Fruit fly (Drosophila melanogaster) whole organism, embryonic: ENCODE measurements around the gene Sfxn2.

ENCODE experiments used
- Atf-2 ChIP-seq: fragments of 200-800 bp; sonication (Bioruptor generic); optimal IDR thresholded peaks from 2 replicates; lab custom pipeline; 2016; ENCODE audit warnings: missing biosample characterization, missing genetic modification characterization
- Blimp-1 ChIP-seq: fragments of 200-800 bp; sonication (Bioruptor generic); optimal IDR thresholded peaks from 3 replicates; lab custom pipeline; 2018; ENCODE audit warnings: missing biosample characterization, missing genetic modification characterization, mild to moderate bottlenecking, moderate library complexity, missing genetic modification reagents
- BtbVII ChIP-seq: fragments of 200-800 bp; sonication (Bioruptor generic); optimal IDR thresholded peaks from 3 replicates; lab custom pipeline; 2017; ENCODE audit warnings: missing biosample characterization, mild to moderate bottlenecking, missing genetic modification characterization
- Bteb2 ChIP-seq: fragments of 200-800 bp; sonication (Bioruptor generic); optimal IDR thresholded peaks from 2 replicates; lab custom pipeline; 2016; ENCODE audit warnings: missing biosample characterization, missing genetic modification characterization
- CG10366 ChIP-seq: fragments of 200-800 bp; sonication (Bioruptor generic); IDR thresholded peaks from 2 replicates; pipeline ENCODE4 v1.3.6; 2022; ENCODE audit warnings: missing biosample characterization, missing genetic modification characterization
- CG11247 ChIP-seq: fragments of 200-800 bp; sonication (Bioruptor generic); IDR thresholded peaks from 2 replicates; pipeline ENCODE4 v1.3.6; 2022; ENCODE audit warnings: missing biosample characterization, missing genetic modification characterization
- CG11398 ChIP-seq: fragments of 200-800 bp; sonication (Bioruptor generic); optimal IDR thresholded peaks from 2 replicates; lab custom pipeline; 2016; ENCODE audit warnings: missing biosample characterization, missing genetic modification characterization
- CG11456 ChIP-seq: fragments of 200-800 bp; sonication (Bioruptor generic); IDR thresholded peaks from 3 replicates; pipeline ENCODE4 v1.3.6; 2022; ENCODE audit warnings: missing biosample characterization, missing genetic modification characterization
- CG12104 ChIP-seq: fragments of 200-800 bp; sonication (Bioruptor generic); optimal IDR thresholded peaks from 3 replicates; lab custom pipeline; 2016; ENCODE audit warnings: missing biosample characterization, missing genetic modification characterization
- CG12391 ChIP-seq: fragments of 200-800 bp; sonication (Bioruptor generic); optimal IDR thresholded peaks from 3 replicates; lab custom pipeline; 2018; ENCODE audit warnings: missing biosample characterization, mild to moderate bottlenecking, missing genetic modification characterization, moderate library complexity
- CG12942 ChIP-seq: fragments of 200-800 bp; sonication (Bioruptor generic); optimal IDR thresholded peaks from 3 replicates; lab custom pipeline; 2016; ENCODE audit warnings: missing biosample characterization, missing genetic modification characterization
- CG14014 ChIP-seq: fragments of 200-800 bp; sonication (Bioruptor generic); IDR thresholded peaks from 2 replicates; pipeline ENCODE4 v1.3.6; 2022; ENCODE audit warnings: missing biosample characterization, missing genetic modification characterization
- CG14710 ChIP-seq: fragments of 200-800 bp; sonication (Bioruptor generic); optimal IDR thresholded peaks from 3 replicates; lab custom pipeline; 2019; ENCODE audit warnings: missing biosample characterization, mild to moderate bottlenecking, missing genetic modification characterization, moderate library complexity
- CG15479 ChIP-seq: fragments of 200-800 bp; sonication (Bioruptor generic); optimal IDR thresholded peaks from 3 replicates; lab custom pipeline; 2019; ENCODE audit warnings: missing biosample characterization, mild to moderate bottlenecking, missing genetic modification characterization, moderate library complexity
- CG16779 ChIP-seq: fragments of 200-800 bp; sonication (Bioruptor generic); IDR thresholded peaks from 2 replicates; pipeline ENCODE4 v1.3.6; 2022; ENCODE audit warnings: missing biosample characterization, missing genetic modification characterization
- CG16815 ChIP-seq: fragments of 200-800 bp; sonication (Bioruptor generic); optimal IDR thresholded peaks from 3 replicates; lab custom pipeline; 2017; ENCODE audit warnings: missing biosample characterization, mild to moderate bottlenecking, missing genetic modification characterization
- CG16863 ChIP-seq: fragments of 200-800 bp; sonication (Bioruptor generic); optimal IDR thresholded peaks from 3 replicates; lab custom pipeline; 2016; ENCODE audit warnings: missing biosample characterization, missing genetic modification characterization
- CG18764 ChIP-seq: fragments of 200-800 bp; sonication (Bioruptor generic); optimal IDR thresholded peaks from 3 replicates; lab custom pipeline; 2016; ENCODE audit warnings: missing biosample characterization, missing genetic modification characterization
- CG3163 ChIP-seq: fragments of 200-800 bp; sonication (Bioruptor generic); optimal IDR thresholded peaks from 3 replicates; lab custom pipeline; 2016; ENCODE audit warnings: missing biosample characterization, missing genetic modification characterization
- CG4282 ChIP-seq: fragments of 200-800 bp; sonication (Bioruptor generic); optimal IDR thresholded peaks from 2 replicates; lab custom pipeline; 2016; ENCODE audit warnings: missing biosample characterization, missing genetic modification characterization
- CG4424 ChIP-seq: fragments of 200-800 bp; sonication (Bioruptor generic); optimal IDR thresholded peaks from 3 replicates; lab custom pipeline; 2016; ENCODE audit warnings: missing biosample characterization, missing genetic modification characterization
- CG4730 ChIP-seq: fragments of 200-800 bp; sonication (Bioruptor generic); IDR thresholded peaks from 2 replicates; pipeline ENCODE4 v1.3.6; 2022; ENCODE audit warnings: missing biosample characterization, missing genetic modification characterization
- CG5953 ChIP-seq: fragments of 200-800 bp; sonication (Bioruptor generic); IDR thresholded peaks from 2 replicates; pipeline ENCODE4 v1.3.6; 2022; ENCODE audit warnings: missing biosample characterization, missing genetic modification characterization
- CG7357 ChIP-seq: fragments of 200-800 bp; sonication (Bioruptor generic); IDR thresholded peaks from 3 replicates; pipeline ENCODE4 v1.3.6; 2022; ENCODE audit warnings: missing biosample characterization, missing genetic modification characterization
- CG7839 ChIP-seq: fragments of 200-800 bp; sonication (Bioruptor generic); optimal IDR thresholded peaks from 3 replicates; lab custom pipeline; 2018; ENCODE audit warnings: missing biosample characterization, mild to moderate bottlenecking, missing genetic modification characterization, moderate library complexity
- CG9437 ChIP-seq: fragments of 200-800 bp; sonication (Bioruptor generic); optimal IDR thresholded peaks from 2 replicates; lab custom pipeline; 2018; ENCODE audit warnings: missing biosample characterization, mild to moderate bottlenecking, missing genetic modification characterization
- Fer3 ChIP-seq: fragments of 200-800 bp; sonication (Bioruptor generic); optimal IDR thresholded peaks from 2 replicates; lab custom pipeline; 2018; ENCODE audit warnings: missing biosample characterization, mild to moderate bottlenecking, missing genetic modification characterization, moderate library complexity
- H15 ChIP-seq: fragments of 200-800 bp; sonication (Bioruptor generic); IDR thresholded peaks from 3 replicates; pipeline ENCODE4 v1.3.6; 2022; ENCODE audit warnings: missing biosample characterization, missing genetic modification characterization
- H2.0 ChIP-seq: fragments of 200-800 bp; sonication (Bioruptor generic); IDR thresholded peaks from 2 replicates; pipeline ENCODE4 v1.3.6; 2022; ENCODE audit warnings: missing biosample characterization, missing genetic modification characterization
- MBD-R2 ChIP-seq: fragments of 200-800 bp; sonication (Bioruptor generic); IDR thresholded peaks from 2 replicates; pipeline ENCODE4 v1.3.6; 2022; ENCODE audit warnings: missing biosample characterization, missing genetic modification characterization
- Mes4 ChIP-seq: fragments of 200-800 bp; sonication (Bioruptor generic); optimal IDR thresholded peaks from 2 replicates; lab custom pipeline; 2016; ENCODE audit warnings: missing biosample characterization, missing genetic modification characterization
- Nf-YC ChIP-seq: fragments of 200-800 bp; optimal IDR thresholded peaks from 3 replicates; lab custom pipeline; 2019; ENCODE audit warnings: missing biosample characterization, mild to moderate bottlenecking, missing genetic modification characterization, moderate library complexity
- Tbp ChIP-seq: fragments of >200 bp; optimal IDR thresholded peaks from 2 replicates; lab custom pipeline; 2018; ENCODE audit warnings: missing biosample characterization, missing genetic modification characterization
- Xbp1 ChIP-seq: fragments of 200-800 bp; sonication (Bioruptor generic); optimal IDR thresholded peaks from 3 replicates; lab custom pipeline; 2016; ENCODE audit warnings: missing biosample characterization, mild to moderate bottlenecking, missing genetic modification characterization
- aop ChIP-seq: fragments of 200-800 bp; sonication (Bioruptor generic); IDR thresholded peaks from 2 replicates; pipeline ENCODE4 v1.3.6; 2022; ENCODE audit warnings: missing biosample characterization, missing genetic modification characterization
- ase ChIP-seq: fragments of 200-800 bp; sonication (Bioruptor generic); IDR thresholded peaks from 3 replicates; pipeline ENCODE4 v1.3.6; 2022; ENCODE audit warnings: missing biosample characterization, missing genetic modification characterization
- cato ChIP-seq: fragments of 200-800 bp; sonication (Bioruptor generic); optimal IDR thresholded peaks from 2 replicates; lab custom pipeline; 2016; ENCODE audit warnings: missing biosample characterization, missing genetic modification characterization, borderline replicate concordance
- disco-r ChIP-seq: fragments of 200-800 bp; sonication (Bioruptor generic); optimal IDR thresholded peaks from 2 replicates; lab custom pipeline; 2016; ENCODE audit warnings: missing biosample characterization, missing genetic modification characterization
- gro ChIP-seq: fragments of 200-800 bp; sonication (Bioruptor generic); optimal IDR thresholded peaks from 2 replicates; lab custom pipeline; 2016; ENCODE audit warnings: missing biosample characterization, missing genetic modification characterization
- h ChIP-seq: fragments of >200 bp; optimal IDR thresholded peaks from 2 replicates; lab custom pipeline; 2017
- jumu ChIP-seq: fragments of 200-800 bp; sonication (Bioruptor generic); optimal IDR thresholded peaks from 3 replicates; lab custom pipeline; 2016; ENCODE audit warnings: missing biosample characterization, missing genetic modification characterization
- klu ChIP-seq: fragments of 200-800 bp; sonication (Bioruptor generic); IDR thresholded peaks from 2 replicates; pipeline ENCODE4 v1.3.6; 2022; ENCODE audit warnings: missing biosample characterization, missing genetic modification characterization
- knrl ChIP-seq: fragments of 200-800 bp; sonication (Bioruptor generic); IDR thresholded peaks from 3 replicates; pipeline ENCODE4 v1.3.6; 2022; ENCODE audit warnings: missing biosample characterization, missing genetic modification characterization; ENCODE audit not compliant: partially characterized antibody
- oc ChIP-seq: fragments of 200-800 bp; sonication (Bioruptor generic); optimal IDR thresholded peaks from 2 replicates; lab custom pipeline; 2018; ENCODE audit warnings: missing biosample characterization, mild to moderate bottlenecking, missing genetic modification characterization, moderate library complexity
- org-1 ChIP-seq: fragments of 200-800 bp; sonication (Bioruptor generic); optimal IDR thresholded peaks from 2 replicates; lab custom pipeline; 2017; ENCODE audit warnings: missing biosample characterization, missing genetic modification characterization
- pan ChIP-seq, 4 experiments: fragments of >200 bp in 3 of 4; fragments of 200-800 bp in 1 of 4; sonication (Bioruptor generic) in 1 of 4; optimal IDR thresholded peaks in 3 of 4; IDR thresholded peaks in 1 of 4; 2 replicates each; pipeline versions ENCODE4 v1.3.6 to Lab custom; 2017 to 2022; ENCODE audit warnings: missing biosample characterization in 2 of 4, missing genetic modification characterization in 2 of 4, mixed read lengths in 1 of 4
- pita ChIP-seq: fragments of 200-800 bp; sonication (Bioruptor generic); optimal IDR thresholded peaks from 2 replicates; lab custom pipeline; 2017; ENCODE audit warnings: missing biosample characterization, mild to moderate bottlenecking, missing genetic modification characterization
- sima ChIP-seq: fragments of 200-800 bp; sonication (Bioruptor generic); optimal IDR thresholded peaks from 2 replicates; lab custom pipeline; 2016; ENCODE audit warnings: missing biosample characterization, missing genetic modification characterization
- tna ChIP-seq: fragments of 200-800 bp; sonication (Bioruptor generic); IDR thresholded peaks from 2 replicates; pipeline ENCODE4 v1.3.6; 2022; ENCODE audit warnings: missing biosample characterization, missing genetic modification characterization; ENCODE audit not compliant: partially characterized antibody
- usp ChIP-seq: fragments of >200 bp; optimal IDR thresholded peaks from 2 replicates; lab custom pipeline; 2017; ENCODE audit warnings: missing biosample characterization, missing genetic modification characterization
- zf30C ChIP-seq: fragments of 200-800 bp; sonication (Bioruptor generic); optimal IDR thresholded peaks from 3 replicates; lab custom pipeline; 2018; ENCODE audit warnings: missing biosample characterization, mild to moderate bottlenecking, missing genetic modification characterization
- zfh2 ChIP-seq: fragments of 200-800 bp; sonication (Bioruptor generic); optimal IDR thresholded peaks from 2 replicates; lab custom pipeline; 2016; ENCODE audit warnings: missing biosample characterization, missing genetic modification characterization

The Sfxn2 gene

DNA sequence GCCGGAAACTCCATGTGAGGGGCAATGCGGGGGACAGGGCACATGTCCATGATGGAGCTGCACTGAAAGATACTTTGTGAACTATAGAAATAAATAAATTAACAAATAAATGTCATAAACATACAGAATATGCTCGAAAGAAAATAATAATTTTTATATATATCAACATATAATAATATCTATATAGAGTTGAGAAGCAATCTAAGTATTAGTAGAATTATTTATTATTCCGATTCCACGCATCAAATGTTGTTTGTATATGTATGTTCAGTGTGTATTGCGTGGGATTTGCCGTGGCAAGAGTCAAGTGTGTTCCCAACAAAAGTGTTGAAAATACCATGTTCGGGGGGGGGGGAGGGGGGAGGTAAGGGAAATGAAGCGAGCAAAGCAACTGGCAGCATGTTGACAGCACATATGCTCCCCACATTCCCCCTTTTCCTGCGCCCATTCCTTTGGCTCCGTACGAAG lies 6.1 kb upstream of the Sfxn2 start (continued):
- TF ChIP-seq tna (GFP tag; lab: Robert Waterston, UW) = no peak
- no peak for TF ChIP-seq BtbVII (GFP tag; lab: Kevin White, UChicago)
- TF ChIP-seq zf30C (GFP tag; lab: Kevin White, UChicago) = peak; percentile 38
- TF ChIP-seq CG18764 = no peak
- TF ChIP-seq cato (GFP tag; lab: Kevin White, UChicago) = no peak
- TF ChIP-seq disco-r = no peak
- no peak for TF ChIP-seq Atf-2 (GFP tag; lab: Kevin White, UChicago)
- no peak for TF ChIP-seq org-1 (GFP tag; lab: Kevin White, UChicago)
- TF ChIP-seq CG11456 = no peak
- no peak for TF ChIP-seq gro
- no peak for TF ChIP-seq CG11247 (GFP tag; lab: Robert Waterston, UW)
- no peak for TF ChIP-seq usp (GFP tag; lab: Kevin White, UChicago)
- TF ChIP-seq CG4730 (GFP tag; lab: Robert Waterston, UW) = no peak
- TF ChIP-seq CG15479 (GFP tag; lab: Kevin White, UChicago) = no peak
- TF ChIP-seq CG4282 (GFP tag; lab: Kevin White, UChicago) = no peak
- no peak for TF ChIP-seq jumu
- no peak for TF ChIP-seq CG12942 (GFP tag; lab: Kevin White, UChicago)
- peak; percentile 38 for TF ChIP-seq CG7839 (tag; lab: Kevin White, UChicago)
- TF ChIP-seq CG10366 (GFP tag; lab: Robert Waterston, UW) = no peak
- TF ChIP-seq pita = no peak
- peak; percentile 52 for TF ChIP-seq Blimp-1 (GFP tag; lab: Kevin White, UChicago)
- TF ChIP-seq CG12104 (GFP tag; lab: Kevin White, UChicago) = no peak
- TF ChIP-seq h (lab: Kevin White, UChicago) = no peak
- TF ChIP-seq Mes4 (GFP tag; lab: Kevin White, UChicago) = no peak
- no peak for TF ChIP-seq CG3163 (GFP tag; lab: Kevin White, UChicago)
- no peak for TF ChIP-seq CG7357 (GFP tag; lab: Robert Waterston, UW)
- no peak for TF ChIP-seq ase (GFP tag; lab: Robert Waterston, UW)
- peak; percentile 11 for TF ChIP-seq CG4424
- TF ChIP-seq MBD-R2 (GFP tag; lab: Robert Waterston, UW) = no peak
- TF ChIP-seq aop (GFP tag; lab: Robert Waterston, UW) = no peak
- no peak for TF ChIP-seq CG16863
- peak; percentile 66 for TF ChIP-seq CG12391 (tag; lab: Kevin White, UChicago)
- TF ChIP-seq sima (GFP tag; lab: Kevin White, UChicago) = no peak
- TF ChIP-seq klu (GFP tag; lab: Robert Waterston, UW) = no peak
- TF ChIP-seq CG11398 (GFP tag; lab: Kevin White, UChicago) = no peak
- TF ChIP-seq Xbp1 (GFP tag; lab: Kevin White, UChicago) = no peak
- TF ChIP-seq oc = peak; percentile 63
- no peak for TF ChIP-seq CG5953 (GFP tag; lab: Robert Waterston, UW)
- no peak for TF ChIP-seq CG16779 (GFP tag; lab: Robert Waterston, UW)
- TF ChIP-seq Bteb2 (GFP tag; lab: Kevin White, UChicago) = no peak
- no peak for TF ChIP-seq CG16815 (GFP tag; lab: Kevin White, UChicago)
- no peak for TF ChIP-seq pan (optimal IDR thresholded peaks at IDR 0.05; lab: Kevin White, UChicago)
- peak in 1 of 2 experiments; percentile 15 for TF ChIP-seq pan (GFP tag; optimal IDR thresholded peaks at IDR 0.05 in 1 of 2, IDR thresholded peaks at IDR 0.05 in 1 of 2)
- TF ChIP-seq Fer3 (tag; lab: Kevin White, UChicago) = no peak
- TF ChIP-seq H2.0 = no peak
- peak; percentile 23 for TF ChIP-seq CG9437 (GFP tag; lab: Kevin White, UChicago)
- TF ChIP-seq Tbp (GFP tag; lab: Kevin White, UChicago) = no peak
- no peak for TF ChIP-seq knrl
- no peak for TF ChIP-seq Nf-YC (tag; lab: Kevin White, UChicago)
- TF ChIP-seq CG14710 (tag; lab: Kevin White, UChicago) = peak; percentile 17
- TF ChIP-seq CG14014 = no peak
- TF ChIP-seq H15 = no peak
- no peak for TF ChIP-seq zfh2 (GFP tag; lab: Kevin White, UChicago)
